Fruit fly (Drosophila melanogaster): ENCODE data around the gene Ugt36A1.
A peak's percentile ranks its signal among the peaks of the same experiment; 100 is the strongest.

Gene Ugt36A1

DNA sequence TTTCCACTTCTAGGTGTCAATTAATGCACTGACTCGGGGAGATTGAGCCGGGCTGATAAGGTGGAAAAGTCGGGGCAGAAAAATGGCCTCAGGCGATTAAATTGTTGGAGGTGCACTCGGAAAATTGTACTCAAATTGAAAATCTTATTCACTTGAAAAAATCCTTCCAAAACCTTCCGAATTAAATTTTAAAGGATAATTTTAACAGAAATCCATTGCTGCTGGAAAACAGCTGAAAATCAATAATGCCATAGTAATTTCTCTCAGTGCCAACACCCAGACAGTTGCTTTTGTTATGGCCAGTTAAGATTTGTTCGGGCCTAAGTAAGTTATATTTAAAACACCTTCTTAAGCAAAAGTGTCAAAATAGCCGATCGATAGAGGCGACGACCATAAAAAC is 18.1 kb upstream of the Ugt36A1 start (continued):
- TF ChIP-seq CG6683 (GFP tag; optimal IDR thresholded peaks at IDR 0.05) (no peak), CG14014 (GFP tag; IDR thresholded peaks at IDR 0.05) (no peak), CG3407 (GFP tag; optimal IDR thresholded peaks at IDR 0.05) (no peak), hth (optimal IDR thresholded peaks at IDR 0.05) (no peak), sc (optimal IDR thresholded peaks at IDR 0.05) (no peak), sc (GFP tag; optimal IDR thresholded peaks at IDR 0.05) (peak; percentile 16), CG9932 (GFP tag; IDR thresholded peaks at IDR 0.05) (no peak), CG1529 (GFP tag; optimal IDR thresholded peaks at IDR 0.05) (no peak), CoRest (tag; optimal IDR thresholded peaks at IDR 0.05) (peak; percentile 49), phol (tag; optimal IDR thresholded peaks at IDR 0.05) (peak; percentile 41), Atf-2 (GFP tag; optimal IDR thresholded peaks at IDR 0.05) (peak; percentile 25), CG5180 (GFP tag; optimal IDR thresholded peaks at IDR 0.05) (no peak), CG31441 (GFP tag; IDR thresholded peaks at IDR 0.05) (0 out of 2 replicates have a peak, but pooled peaks have one; percentile 9), Eip74EF (GFP tag; optimal IDR thresholded peaks at IDR 0.05) (no peak), bowl (GFP tag; IDR thresholded peaks at IDR 0.05) (no peak), CG7928 (GFP tag; optimal IDR thresholded peaks at IDR 0.05) (no peak), Asciz (GFP tag; optimal IDR thresholded peaks at IDR 0.05) (no peak), cwo (GFP tag; optimal IDR thresholded peaks at IDR 0.05) (no peak), row (GFP tag; IDR thresholded peaks at IDR 0.05) (peak; percentile 48; the same call in 2 of the 3 replicates), Vsx1 (GFP tag; optimal IDR thresholded peaks at IDR 0.05) (no peak), pan (optimal IDR thresholded peaks at IDR 0.05) (no peak), pan (GFP tag; optimal IDR thresholded peaks at IDR 0.05 in 1 of 2, IDR thresholded peaks at IDR 0.05 in 1 of 2) (no peak), E2f1 (GFP tag; IDR thresholded peaks at IDR 0.05) (no peak), ttk (GFP tag; IDR thresholded peaks at IDR 0.05) (no peak), Dek (tag; optimal IDR thresholded peaks at IDR 0.05) (no peak), ind (GFP tag; optimal IDR thresholded peaks at IDR 0.05) (no peak), zf30C (GFP tag; optimal IDR thresholded peaks at IDR 0.05) (peak; percentile 74), CG11695 (GFP tag; IDR thresholded peaks at IDR 0.05) (no peak), croc (GFP tag; conservative IDR thresholded peaks at IDR 0.05) (peak; percentile 24; the same call in 1 of the 3 replicates), B-H1 (GFP tag; IDR thresholded peaks at IDR 0.05) (no peak), Mes4 (GFP tag; optimal IDR thresholded peaks at IDR 0.05) (peak; percentile 7), zfh1 (GFP tag; IDR thresholded peaks at IDR 0.05) (peak; percentile 70), Opbp (GFP tag; IDR thresholded peaks at IDR 0.05; ENCODE audit: partially characterized antibody) (no peak), cas (GFP tag; IDR thresholded peaks at IDR 0.05) (no peak), CG11456 (GFP tag; IDR thresholded peaks at IDR 0.05) (no peak), CkIIα-i1 (GFP tag; IDR thresholded peaks at IDR 0.05) (no peak), CG16813 (GFP tag; IDR thresholded peaks at IDR 0.05; ENCODE audit: partially characterized antibody) (no peak), CG3065 (GFP tag; optimal IDR thresholded peaks at IDR 0.05) (no peak), ato (GFP tag; IDR thresholded peaks at IDR 0.05; ENCODE audit: partially characterized antibody) (no peak), CG10209 (GFP tag; optimal IDR thresholded peaks at IDR 0.05) (peak; percentile 18), ftz-f1 (GFP tag; optimal IDR thresholded peaks at IDR 0.05) (no peak), CG31365 (tag; optimal IDR thresholded peaks at IDR 0.05) (no peak), jumu (GFP tag; optimal IDR thresholded peaks at IDR 0.05) (no peak), Dll (GFP tag; IDR thresholded peaks at IDR 0.05; ENCODE audit: partially characterized antibody) (no peak), cad (GFP tag; optimal IDR thresholded peaks at IDR 0.05) (no peak), CG9215 (GFP tag; IDR thresholded peaks at IDR 0.05) (no peak), CG7556 (GFP tag; optimal IDR thresholded peaks at IDR 0.05) (no peak), zen2 (GFP tag; IDR thresholded peaks at IDR 0.05; ENCODE audit: partially characterized antibody) (no peak), Bteb2 (GFP tag; optimal IDR thresholded peaks at IDR 0.05) (no peak), CG12769 (tag; optimal IDR thresholded peaks at IDR 0.05) (no peak), sens-2 (GFP tag; IDR thresholded peaks at IDR 0.05) (0 out of 2 replicates have a peak, but pooled peaks have one; percentile 46), Nf-YC (tag; optimal IDR thresholded peaks at IDR 0.05) (no peak)
